Fruit fly (Drosophila melanogaster) whole organism, wandering third instar larva: ENCODE measurements around the gene CG17770.

Experiments used
- CG32264 ChIP-seq: fragments of 200-800 bp; sonication (Bioruptor generic); optimal IDR thresholded peaks from 2 replicates; lab custom pipeline; 2016; ENCODE audit warnings: missing biosample characterization, missing genetic modification characterization
- Dfd ChIP-seq: fragments of >200 bp; optimal IDR thresholded peaks from 2 replicates; lab custom pipeline; 2017; ENCODE audit warnings: missing biosample characterization, missing genetic modification characterization
- GATAd ChIP-seq: sonication (Bioruptor generic); optimal IDR thresholded peaks from 2 replicates; lab custom pipeline; 2016; ENCODE audit warnings: missing biosample characterization, missing genetic modification characterization
- HLH106 ChIP-seq: fragments of 200-800 bp; optimal IDR thresholded peaks from 3 replicates; lab custom pipeline; 2019; ENCODE audit warnings: missing biosample characterization, mild to moderate bottlenecking, missing genetic modification characterization, moderate library complexity
- Hnf4 ChIP-seq: fragments of 200-800 bp; sonication (Bioruptor generic); optimal IDR thresholded peaks from 2 replicates; lab custom pipeline; 2016; ENCODE audit warnings: missing biosample characterization, mild to moderate bottlenecking, missing genetic modification characterization
- Hr83 ChIP-seq: fragments of 200-300 bp; sonication (Bioruptor generic); optimal IDR thresholded peaks from 2 replicates; lab custom pipeline; 2016; ENCODE audit warnings: missing biosample characterization, mild to moderate bottlenecking, missing genetic modification characterization, moderate library complexity; ENCODE audit not compliant: poor library complexity, severe bottlenecking
- Jra ChIP-seq: sonication (Bioruptor generic); optimal IDR thresholded peaks from 2 replicates; lab custom pipeline; 2016; ENCODE audit warnings: missing biosample characterization, missing genetic modification characterization
- Myc ChIP-seq: fragments of >200 bp; optimal IDR thresholded peaks from 2 replicates; lab custom pipeline; 2017
- OdsH ChIP-seq: fragments of 200-800 bp; sonication (Bioruptor generic); optimal IDR thresholded peaks from 2 replicates; lab custom pipeline; 2016; ENCODE audit warnings: missing biosample characterization, mild to moderate bottlenecking, missing genetic modification characterization
- Rel ChIP-seq, 2 experiments: fragments of 200-800 bp; sonication (Bioruptor generic) in 1 of 2; optimal IDR thresholded peaks; 2 replicates in 1 of 2; 3 replicates in 1 of 2; lab custom pipeline; 2016 to 2019; ENCODE audit warnings: mild to moderate bottlenecking in 2 of 2, missing biosample characterization in 2 of 2, missing genetic modification characterization in 2 of 2, moderate library complexity in 1 of 2
- Vsx2 ChIP-seq: fragments of 200-300, 225-300 bp; sonication (Bioruptor generic); optimal IDR thresholded peaks from 2 replicates; lab custom pipeline; 2018; ENCODE audit warnings: missing biosample characterization, missing genetic modification characterization; ENCODE audit not compliant: partially characterized antibody
- br ChIP-seq: fragments of 200-800 bp; sonication (Bioruptor generic); optimal IDR thresholded peaks from 2 replicates; lab custom pipeline; 2016; ENCODE audit warnings: missing biosample characterization, missing genetic modification characterization
- brk ChIP-seq: fragments of 200-800 bp; sonication (Bioruptor generic); optimal IDR thresholded peaks from 2 replicates; lab custom pipeline; 2016; ENCODE audit warnings: missing biosample characterization, mild to moderate bottlenecking, missing genetic modification characterization
- dl ChIP-seq, 2 experiments: fragments of 175-275, 200-275 bp in 1 of 2; fragments of 200-275 bp in 1 of 2; sonication (Bioruptor generic); optimal IDR thresholded peaks; lab custom pipeline; 2018; ENCODE audit warnings: mild to moderate bottlenecking in 2 of 2, missing biosample characterization in 2 of 2, missing genetic modification characterization in 2 of 2, moderate library complexity in 2 of 2; ENCODE audit not compliant: partially characterized antibody in 2 of 2, insufficient read depth in 1 of 2
- dmrt93B ChIP-seq: fragments of 200-800 bp; sonication (Bioruptor generic); optimal IDR thresholded peaks from 2 replicates; lab custom pipeline; 2018; ENCODE audit warnings: missing biosample characterization, mild to moderate bottlenecking, missing genetic modification characterization
- dsf ChIP-seq: sonication (Bioruptor generic); optimal IDR thresholded peaks from 2 replicates; lab custom pipeline; 2016; ENCODE audit warnings: missing biosample characterization, missing genetic modification characterization, borderline replicate concordance
- ey ChIP-seq: fragments of 200-800 bp; sonication (Bioruptor generic); optimal IDR thresholded peaks from 2 replicates; lab custom pipeline; 2016; ENCODE audit warnings: missing biosample characterization, missing genetic modification characterization
- foxo ChIP-seq, 2 experiments: fragments of 200-800 bp; sonication (Bioruptor generic); optimal IDR thresholded peaks; 2 replicates in 1 of 2; 3 replicates in 1 of 2; lab custom pipeline; 2016 to 2017; ENCODE audit warnings: missing biosample characterization in 2 of 2, missing genetic modification characterization in 2 of 2
- fru ChIP-seq: fragments of 200-800 bp; sonication (Bioruptor generic); optimal IDR thresholded peaks from 3 replicates; lab custom pipeline; 2016; ENCODE audit warnings: missing biosample characterization, mild to moderate bottlenecking, missing genetic modification characterization
- h ChIP-seq: fragments of 200-800 bp; sonication (Bioruptor generic); optimal IDR thresholded peaks from 3 replicates; lab custom pipeline; 2016; ENCODE audit warnings: missing biosample characterization, mild to moderate bottlenecking, missing genetic modification characterization
- jim ChIP-seq: fragments of 175-275, 200-325 bp; sonication (Bioruptor generic); optimal IDR thresholded peaks from 2 replicates; lab custom pipeline; 2016; ENCODE audit warnings: missing biosample characterization, mild to moderate bottlenecking, missing genetic modification characterization
- rgr ChIP-seq: fragments of 200-800 bp; sonication (Bioruptor generic); optimal IDR thresholded peaks from 3 replicates; lab custom pipeline; 2016; ENCODE audit warnings: missing biosample characterization, mild to moderate bottlenecking, missing genetic modification characterization
- sage ChIP-seq: fragments of 200-800 bp; sonication (Bioruptor generic); optimal IDR thresholded peaks from 2 replicates; lab custom pipeline; 2016; ENCODE audit warnings: missing biosample characterization, mild to moderate bottlenecking, missing genetic modification characterization
- sv ChIP-seq: fragments of 200-800 bp; sonication (Bioruptor generic); optimal IDR thresholded peaks from 3 replicates; lab custom pipeline; 2016; ENCODE audit warnings: missing biosample characterization, missing genetic modification characterization
- tai ChIP-seq: sonication (Bioruptor generic); optimal IDR thresholded peaks from 2 replicates; lab custom pipeline; 2016; ENCODE audit warnings: missing biosample characterization, missing genetic modification characterization

Gene CG17770

dm6 chr3R:25790371-25790770, 21.3 kb upstream of the CG17770 start, which contains the start of gene CG31093:
TSS of gene CG31093 (minus strand) at chr3R:25790471.
- TF ChIP-seq fru (GFP tag; lab: Kevin White, UChicago) (no peak), sv (GFP tag; lab: Kevin White, UChicago) (no peak), foxo (GFP tag; optimal IDR thresholded peaks at IDR 0.05; lab: Kevin White, UChicago) (no peak), rgr (GFP tag; lab: Kevin White, UChicago) (no peak), dmrt93B (no peak), CG32264 (GFP tag; lab: Kevin White, UChicago) (no peak)
- TF ChIP-seq, all 38 proteins: peak for 0

DNA sequence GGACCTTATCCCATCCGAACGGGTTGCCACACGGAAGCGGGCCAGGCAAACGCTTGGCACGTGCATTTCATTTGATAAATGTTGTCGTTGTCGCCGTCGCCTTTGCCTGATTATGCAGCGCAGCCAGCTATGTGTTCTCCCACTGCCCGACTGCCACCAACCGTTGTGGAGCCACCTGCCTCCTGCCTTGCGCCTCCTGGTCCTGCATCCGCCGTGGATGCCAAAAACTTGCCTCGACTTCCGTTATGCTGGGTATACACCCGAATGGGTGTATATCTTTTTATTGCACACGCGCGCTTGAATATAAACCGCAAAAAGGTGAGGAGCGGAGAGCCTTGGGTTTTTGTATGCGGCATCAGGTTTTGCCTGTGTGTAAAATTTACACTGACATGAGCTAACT, 19.9 kb upstream of the CG17770 start:
- TF ChIP-seq Hr83 (GFP tag; lab: Kevin White, UChicago) (no peak), Rel (GFP tag; optimal IDR thresholded peaks at IDR 0.05; lab: Kevin White, UChicago) (no peak), Rel (tag; optimal IDR thresholded peaks at IDR 0.05; lab: Kevin White, UChicago) (no peak), sage (GFP tag; lab: Kevin White, UChicago) (no peak)

dm6 chr3R:25806145-25806544, 5.6 kb upstream of the CG17770 start, which contains the start of gene BG642167:
TSS of gene BG642167 (plus strand) at chr3R:25806445.
- no peak for TF ChIP-seq Jra (GFP tag; lab: Kevin White, UChicago)
- TF ChIP-seq tai (GFP tag; lab: Kevin White, UChicago): no peak
- TF ChIP-seq jim (GFP tag; lab: Kevin White, UChicago): no peak
- no peak for TF ChIP-seq br (GFP tag; lab: Kevin White, UChicago)
- TF ChIP-seq dl (GFP tag; optimal IDR thresholded peaks at IDR 0.05; lab: Kevin White, UChicago; ENCODE audit: insufficient read depth in 1 of 2, partially characterized antibody in 2 of 2): no peak
- TF ChIP-seq brk (GFP tag; lab: Kevin White, UChicago): no peak
- no peak for TF ChIP-seq Dfd (GFP tag; lab: Kevin White, UChicago)
- no peak for TF ChIP-seq ey (GFP tag; lab: Kevin White, UChicago)
- no peak for TF ChIP-seq OdsH (GFP tag; lab: Kevin White, UChicago)
- TF ChIP-seq Hnf4 (GFP tag; lab: Kevin White, UChicago): no peak
- TF ChIP-seq, all 38 proteins: peak for 0

DNA sequence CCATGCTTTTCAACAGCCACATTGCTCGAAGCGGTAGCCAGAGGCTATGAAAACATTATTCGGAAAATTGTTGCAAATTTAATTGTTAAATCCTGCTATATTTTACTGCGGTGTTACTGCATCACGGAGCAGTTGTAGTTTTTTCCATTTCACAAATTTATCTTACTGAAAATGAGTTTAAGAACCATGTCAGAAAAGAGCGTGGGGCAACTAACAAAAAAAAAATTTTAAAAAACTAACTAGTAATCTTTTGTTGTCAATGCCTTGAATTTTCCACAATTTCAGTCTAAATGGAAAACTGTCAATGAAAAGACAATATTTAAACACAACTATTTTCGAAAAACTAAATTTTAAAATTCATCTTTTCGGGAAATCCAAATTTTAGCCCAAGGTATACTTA, 915 bp upstream of the CG17770 start, which contains the start of gene CG5024:
TSS of gene CG5024 (plus strand) at position 301 of the 400 bp plus-strand sequence.
- TF ChIP-seq br (GFP tag; lab: Kevin White, UChicago) (no peak), sv (GFP tag; lab: Kevin White, UChicago) (no peak)

dm6 chr3R:25815179-25815578, 3.5 kb downstream of the CG17770 start, which contains the start of gene CG14354:
TSS of gene CG14354 (plus strand) at chr3R:25815479.
- TF ChIP-seq ey (GFP tag; lab: Kevin White, UChicago) (no peak), Myc (lab: Kevin White, UChicago) (no peak), GATAd (GFP tag; lab: Kevin White, UChicago) (no peak), HLH106 (no peak), Dfd (GFP tag; lab: Kevin White, UChicago) (no peak), Vsx2 (GFP tag; lab: Kevin White, UChicago) (no peak)

- no peak for TF ChIP-seq rgr (GFP tag; lab: Kevin White, UChicago)
- TF ChIP-seq dmrt93B: no peak
- TF ChIP-seq dsf: no peak
- TF ChIP-seq CG32264 (GFP tag; lab: Kevin White, UChicago): no peak
- TF ChIP-seq, all 38 proteins: peak for 0
Observed at dm6 chr3R:25829598-25829997, 17.9 kb downstream of the CG17770 start, which contains the start of gene Mst57Dc. TSS of gene Mst57Dc (minus strand) at chr3R:25829698.

DNA sequence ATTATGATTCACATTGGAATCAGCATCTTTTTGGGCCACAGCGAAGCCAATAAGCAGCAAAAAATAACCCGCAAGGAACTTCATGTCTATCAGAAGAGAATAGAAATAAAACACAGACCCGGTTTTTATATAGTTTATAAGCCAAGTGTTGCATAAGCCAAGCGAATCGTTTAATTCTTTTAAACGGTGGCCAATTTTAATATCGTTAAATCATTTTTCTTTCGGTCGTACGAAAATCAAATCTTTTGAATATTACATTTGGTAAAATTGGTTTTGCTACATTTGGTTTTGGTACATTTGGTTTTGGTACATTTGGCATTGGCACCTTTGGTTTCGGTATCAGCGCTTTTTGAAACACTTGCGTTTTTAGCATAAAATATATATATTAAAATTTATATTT, 18.4 kb downstream of the CG17770 start, which contains the start of gene Sfp96F:
TSS of gene Sfp96F (minus strand) at position 101 of the 400 bp plus-strand sequence.
- TF ChIP-seq jim (GFP tag; lab: Kevin White, UChicago): no peak
- TF ChIP-seq h (GFP tag; lab: Kevin White, UChicago): no peak
- no peak for TF ChIP-seq Myc (lab: Kevin White, UChicago)
- TF ChIP-seq br (GFP tag; lab: Kevin White, UChicago): no peak
- no peak for TF ChIP-seq brk (GFP tag; lab: Kevin White, UChicago)
- TF ChIP-seq, all 38 proteins: peak for 0
